Fruit fly (Drosophila melanogaster) whole organism, embryonic: ENCODE results near the gene RpS2.

Experiments
- CG1024 ChIP-seq: fragments of 200-800 bp; sonication (Bioruptor generic); IDR thresholded peaks from 2 replicates; pipeline ENCODE4 v1.3.6; 2022; ENCODE audit warnings: missing biosample characterization, missing genetic modification characterization
- CG10462 ChIP-seq: fragments of 200-800 bp; sonication (Bioruptor generic); optimal IDR thresholded peaks from 2 replicates; lab custom pipeline; 2016; ENCODE audit warnings: missing biosample characterization, missing genetic modification characterization
- CG11093 ChIP-seq: fragments of 200-800 bp; sonication (Bioruptor generic); IDR thresholded peaks from 3 replicates; pipeline ENCODE4 v1.3.6; 2022; ENCODE audit warnings: missing biosample characterization, missing genetic modification characterization
- CG11247 ChIP-seq: fragments of 200-800 bp; sonication (Bioruptor generic); IDR thresholded peaks from 2 replicates; pipeline ENCODE4 v1.3.6; 2022; ENCODE audit warnings: missing biosample characterization, missing genetic modification characterization
- CG13123 ChIP-seq: fragments of 200-800 bp; sonication (Bioruptor generic); optimal IDR thresholded peaks from 2 replicates; lab custom pipeline; 2016; ENCODE audit warnings: missing biosample characterization, missing genetic modification characterization
- CG16815 ChIP-seq: fragments of 200-800 bp; sonication (Bioruptor generic); optimal IDR thresholded peaks from 3 replicates; lab custom pipeline; 2017; ENCODE audit warnings: missing biosample characterization, mild to moderate bottlenecking, missing genetic modification characterization
- CG18599 ChIP-seq: fragments of 200-800 bp; sonication (Bioruptor generic); optimal IDR thresholded peaks from 3 replicates; lab custom pipeline; 2017; ENCODE audit warnings: missing biosample characterization, missing genetic modification characterization, mild to moderate bottlenecking, moderate library complexity, missing genetic modification reagents
- CG4360 ChIP-seq: fragments of 200-800 bp; sonication (Bioruptor generic); IDR thresholded peaks from 2 replicates; pipeline ENCODE4 v1.3.6; 2022; ENCODE audit warnings: missing biosample characterization, missing genetic modification characterization
- CG7745 ChIP-seq: fragments of 200-800 bp; sonication (Bioruptor generic); optimal IDR thresholded peaks from 2 replicates; lab custom pipeline; 2018; ENCODE audit warnings: missing biosample characterization, mild to moderate bottlenecking, missing genetic modification characterization, moderate library complexity
- CG8089 ChIP-seq: fragments of 200-800 bp; sonication (Bioruptor generic); optimal IDR thresholded peaks from 3 replicates; lab custom pipeline; 2016; ENCODE audit warnings: missing biosample characterization, missing genetic modification characterization
- CG9215 ChIP-seq: fragments of 200-800 bp; sonication (Bioruptor generic); IDR thresholded peaks from 2 replicates; pipeline ENCODE4 v1.3.6; 2022; ENCODE audit warnings: missing biosample characterization, missing genetic modification characterization
- CrebB ChIP-seq: fragments of 200-800 bp; sonication (Bioruptor generic); optimal IDR thresholded peaks from 3 replicates; lab custom pipeline; 2018; ENCODE audit warnings: missing biosample characterization, mild to moderate bottlenecking, missing genetic modification characterization
- Dek ChIP-seq: fragments of 200-800 bp; sonication (Bioruptor generic); optimal IDR thresholded peaks from 3 replicates; lab custom pipeline; 2019; ENCODE audit warnings: missing biosample characterization, mild to moderate bottlenecking, missing genetic modification characterization, moderate library complexity
- Dref ChIP-seq: fragments of 200-800 bp; sonication (Bioruptor generic); IDR thresholded peaks from 2 replicates; pipeline ENCODE4 v1.3.6; 2022; ENCODE audit warnings: missing biosample characterization, missing genetic modification characterization
- Drgx ChIP-seq: fragments of 200-800 bp; sonication (Bioruptor generic); IDR thresholded peaks from 2 replicates; pipeline ENCODE4 v1.3.6; 2022; ENCODE audit warnings: missing biosample characterization, missing genetic modification characterization
- Eip74EF ChIP-seq, 2 experiments: fragments of 200-800 bp in 1 of 2; fragments of >200 bp in 1 of 2; sonication (Bioruptor generic) in 1 of 2; optimal IDR thresholded peaks; 2 replicates each; lab custom pipeline; 2017 to 2019; ENCODE audit warnings: missing biosample characterization in 2 of 2, missing genetic modification characterization in 2 of 2, mild to moderate bottlenecking in 1 of 2, moderate library complexity in 1 of 2
- Elba2 ChIP-seq: fragments of 200-800 bp; sonication (Bioruptor generic); optimal IDR thresholded peaks from 3 replicates; lab custom pipeline; 2016; ENCODE audit warnings: missing biosample characterization, missing genetic modification characterization
- GATAe ChIP-seq: fragments of 200-800 bp; sonication (Bioruptor generic); conservative IDR thresholded peaks from 2 replicates; pipeline ENCODE4 v1.3.6; 2022; ENCODE audit warnings: missing biosample characterization, missing genetic modification characterization
- HHEX ChIP-seq: fragments of 200-800 bp; sonication (Bioruptor generic); optimal IDR thresholded peaks from 3 replicates; lab custom pipeline; 2017; ENCODE audit warnings: missing biosample characterization, mild to moderate bottlenecking, missing genetic modification characterization, missing genetic modification reagents
- HLH54F ChIP-seq: fragments of 200-800 bp; sonication (Bioruptor generic); optimal IDR thresholded peaks from 3 replicates; lab custom pipeline; 2016; ENCODE audit warnings: missing biosample characterization, missing genetic modification characterization
- HLHmδ ChIP-seq: fragments of 200-800 bp; sonication (Bioruptor generic); optimal IDR thresholded peaks from 2 replicates; lab custom pipeline; 2018; ENCODE audit warnings: missing biosample characterization, mild to moderate bottlenecking, missing genetic modification characterization, moderate library complexity
- Hr78 ChIP-seq, 2 experiments: fragments of 200-800 bp in 1 of 2; fragments of >200 bp in 1 of 2; sonication (Bioruptor generic) in 1 of 2; optimal IDR thresholded peaks; 2 replicates each; lab custom pipeline; 2017 to 2019; ENCODE audit warnings: missing biosample characterization in 2 of 2, missing genetic modification characterization in 2 of 2, mild to moderate bottlenecking in 1 of 2, moderate library complexity in 1 of 2
- Lhr ChIP-seq: fragments of 200-800 bp; sonication (Bioruptor generic); optimal IDR thresholded peaks from 3 replicates; lab custom pipeline; 2017; ENCODE audit warnings: mild to moderate bottlenecking, missing biosample characterization, missing genetic modification reagents, missing genetic modification characterization
- Nf-YB ChIP-seq: fragments of 200-800 bp; sonication (Bioruptor generic); optimal IDR thresholded peaks from 3 replicates; lab custom pipeline; 2019; ENCODE audit warnings: missing biosample characterization, mild to moderate bottlenecking, missing genetic modification characterization, moderate library complexity
- Pdp1 ChIP-seq, 2 experiments: fragments of 200-800 bp; sonication (Bioruptor generic); optimal IDR thresholded peaks; 3 replicates each; lab custom pipeline; 2016; ENCODE audit warnings: missing biosample characterization in 2 of 2, missing genetic modification characterization in 2 of 2, mild to moderate bottlenecking in 1 of 2, moderate library complexity in 1 of 2
- Rx ChIP-seq: fragments of 200-800 bp; sonication (Bioruptor generic); IDR thresholded peaks from 2 replicates; pipeline ENCODE4 v1.3.6; 2022; ENCODE audit warnings: missing biosample characterization, missing genetic modification characterization
- bigmax ChIP-seq: fragments of 200-800 bp; sonication (Bioruptor generic); optimal IDR thresholded peaks from 2 replicates; lab custom pipeline; 2018; ENCODE audit warnings: missing biosample characterization, mild to moderate bottlenecking, missing genetic modification characterization
- bsh ChIP-seq, 2 experiments: fragments of 200-800 bp; sonication (Bioruptor generic); optimal IDR thresholded peaks; 2 replicates each; lab custom pipeline; 2017 to 2018; ENCODE audit warnings: mild to moderate bottlenecking in 2 of 2, missing biosample characterization in 2 of 2, missing genetic modification characterization in 2 of 2, moderate library complexity in 1 of 2
- caup ChIP-seq: fragments of 200-800 bp; sonication (Bioruptor generic); optimal IDR thresholded peaks from 3 replicates; lab custom pipeline; 2017; ENCODE audit warnings: missing biosample characterization, mild to moderate bottlenecking, missing genetic modification characterization, moderate library complexity; ENCODE audit not compliant: severe bottlenecking
- ci ChIP-seq: fragments of 200-800 bp; sonication (Bioruptor generic); IDR thresholded peaks from 3 replicates; pipeline ENCODE4 v1.3.6; 2022; ENCODE audit warnings: missing biosample characterization, missing genetic modification characterization
- cwo ChIP-seq: fragments of 200-800 bp; sonication (Bioruptor generic); optimal IDR thresholded peaks from 3 replicates; lab custom pipeline; 2017; ENCODE audit warnings: missing biosample characterization, missing genetic modification characterization, mild to moderate bottlenecking, moderate library complexity, missing genetic modification reagents
- ftz-f1 ChIP-seq: fragments of 200-800 bp; sonication (Bioruptor generic); optimal IDR thresholded peaks from 2 replicates; lab custom pipeline; 2016; ENCODE audit warnings: missing biosample characterization, missing genetic modification characterization
- hkb ChIP-seq, 2 experiments: fragments of 200-800 bp in 1 of 2; fragments of >200 bp in 1 of 2; sonication (Bioruptor generic) in 1 of 2; IDR thresholded peaks in 1 of 2; optimal IDR thresholded peaks in 1 of 2; 2 replicates each; pipeline versions ENCODE4 v1.3.6 to Lab custom; 2017 to 2022; ENCODE audit warnings: missing biosample characterization in 1 of 2, missing genetic modification characterization in 1 of 2
- ind ChIP-seq: fragments of 200-800 bp; sonication (Bioruptor generic); optimal IDR thresholded peaks from 3 replicates; lab custom pipeline; 2016; ENCODE audit warnings: missing biosample characterization, missing genetic modification characterization
- jigr1 ChIP-seq: fragments of 200-800 bp; sonication (Bioruptor generic); IDR thresholded peaks from 3 replicates; pipeline ENCODE4 v1.3.6; 2022; ENCODE audit warnings: missing biosample characterization, missing genetic modification characterization
- klu ChIP-seq: fragments of 200-800 bp; sonication (Bioruptor generic); IDR thresholded peaks from 2 replicates; pipeline ENCODE4 v1.3.6; 2022; ENCODE audit warnings: missing biosample characterization, missing genetic modification characterization
- lbe ChIP-seq: fragments of 200-800 bp; sonication (Bioruptor generic); optimal IDR thresholded peaks from 2 replicates; lab custom pipeline; 2016; ENCODE audit warnings: missing biosample characterization, mild to moderate bottlenecking, missing genetic modification characterization
- nerfin-2 ChIP-seq: fragments of 200-800 bp; sonication (Bioruptor generic); IDR thresholded peaks from 2 replicates; pipeline ENCODE4 v1.3.6; 2022; ENCODE audit warnings: missing biosample characterization, missing genetic modification characterization; ENCODE audit not compliant: partially characterized antibody
- oc ChIP-seq: fragments of 200-800 bp; sonication (Bioruptor generic); optimal IDR thresholded peaks from 2 replicates; lab custom pipeline; 2018; ENCODE audit warnings: missing biosample characterization, mild to moderate bottlenecking, missing genetic modification characterization, moderate library complexity
- p53 ChIP-seq: fragments of 200-800 bp; sonication (Bioruptor generic); optimal IDR thresholded peaks from 2 replicates; lab custom pipeline; 2016; ENCODE audit warnings: missing biosample characterization, missing genetic modification characterization
- pb ChIP-seq: fragments of 200-800 bp; sonication (Bioruptor generic); optimal IDR thresholded peaks from 3 replicates; lab custom pipeline; 2016; ENCODE audit warnings: missing biosample characterization, missing genetic modification characterization
- peb ChIP-seq: fragments of 200-800 bp; sonication (Bioruptor generic); IDR thresholded peaks from 2 replicates; pipeline ENCODE4 v1.3.6; 2022; ENCODE audit warnings: missing biosample characterization, missing genetic modification characterization
- phol ChIP-seq: fragments of 200-800 bp; sonication (Bioruptor generic); optimal IDR thresholded peaks from 3 replicates; lab custom pipeline; 2018; ENCODE audit warnings: missing biosample characterization, mild to moderate bottlenecking, missing genetic modification characterization, moderate library complexity
- pzg ChIP-seq: fragments of 200-800 bp; sonication (Bioruptor generic); optimal IDR thresholded peaks from 3 replicates; lab custom pipeline; 2018; ENCODE audit warnings: missing biosample characterization, mild to moderate bottlenecking, missing genetic modification characterization, moderate library complexity
- run ChIP-seq: fragments of 200-800 bp; sonication (Bioruptor generic); optimal IDR thresholded peaks from 3 replicates; lab custom pipeline; 2018; ENCODE audit warnings: missing biosample characterization, mild to moderate bottlenecking, missing genetic modification characterization
- sna ChIP-seq: fragments of 200-800 bp; sonication (Bioruptor generic); IDR thresholded peaks from 2 replicates; pipeline ENCODE4 v1.3.6; 2022; ENCODE audit warnings: missing biosample characterization, missing genetic modification characterization; ENCODE audit not compliant: partially characterized antibody
- tna ChIP-seq: fragments of 200-800 bp; sonication (Bioruptor generic); IDR thresholded peaks from 2 replicates; pipeline ENCODE4 v1.3.6; 2022; ENCODE audit warnings: missing biosample characterization, missing genetic modification characterization; ENCODE audit not compliant: partially characterized antibody
- twi ChIP-seq: fragments of 200-800 bp; optimal IDR thresholded peaks from 2 replicates; lab custom pipeline; 2019; ENCODE audit warnings: missing biosample characterization, mild to moderate bottlenecking, missing genetic modification characterization, moderate library complexity
- vvl ChIP-seq: fragments of 200-800 bp; sonication (Bioruptor generic); IDR thresholded peaks from 2 replicates; pipeline ENCODE4 v1.3.6; 2022; ENCODE audit warnings: missing biosample characterization, missing genetic modification characterization
- z ChIP-seq: fragments of 200-800 bp; sonication (Bioruptor generic); IDR thresholded peaks from 3 replicates; pipeline ENCODE4 v1.3.6; 2022; ENCODE audit warnings: missing biosample characterization, missing genetic modification characterization

Gene RpS2

dm6 chr2L:9911783-9912182, 14.4 kb upstream of the RpS2 start (continued):
- peak; percentile 49 for TF ChIP-seq phol (tag; lab: Kevin White, UChicago)
- no peak for TF ChIP-seq sna (GFP tag; lab: Robert Waterston, UW)
- TF ChIP-seq CG9215 (GFP tag; lab: Robert Waterston, UW), result no peak; the same call in 1 of the 2 replicates
- TF ChIP-seq bigmax (GFP tag; lab: Kevin White, UChicago), result no peak
- no peak for TF ChIP-seq bsh (GFP tag; optimal IDR thresholded peaks at IDR 0.05; lab: Kevin White, UChicago)
- no peak for TF ChIP-seq Rx (GFP tag; lab: Robert Waterston, UW)
- no peak for TF ChIP-seq Pdp1 (GFP tag; optimal IDR thresholded peaks at IDR 0.05; lab: Kevin White, UChicago)
- TF ChIP-seq ind (GFP tag; lab: Kevin White, UChicago), result no peak
- TF ChIP-seq Nf-YB (GFP tag; lab: Kevin White, UChicago), result no peak
- no peak for TF ChIP-seq hkb (optimal IDR thresholded peaks at IDR 0.05; lab: Kevin White, UChicago)
- peak; percentile 69 for TF ChIP-seq hkb (GFP tag; IDR thresholded peaks at IDR 0.05; lab: Robert Waterston, UW)
- no peak for TF ChIP-seq cwo (GFP tag; lab: Kevin White, UChicago)
- no peak for TF ChIP-seq Dref (GFP tag; lab: Robert Waterston, UW)
- TF ChIP-seq nerfin-2 (GFP tag; lab: Robert Waterston, UW), result no peak
- TF ChIP-seq CG18599 (GFP tag; lab: Kevin White, UChicago), result no peak
- TF ChIP-seq Drgx (GFP tag; lab: Robert Waterston, UW), result peak; percentile 60; the same call in 1 of the 2 replicates
- TF ChIP-seq CG10462 (GFP tag; lab: Kevin White, UChicago), result no peak
- TF ChIP-seq vvl (GFP tag; lab: Robert Waterston, UW), result 0 out of 2 replicates have a peak, but pooled peaks have one; percentile 40
- TF ChIP-seq z, result no peak
- TF ChIP-seq HLHmδ, result no peak
- TF ChIP-seq Hr78 (GFP tag; optimal IDR thresholded peaks at IDR 0.05; lab: Kevin White, UChicago), result no peak
- TF ChIP-seq CG1024, result no peak
- TF ChIP-seq ftz-f1 (GFP tag; lab: Kevin White, UChicago), result no peak
- peak; percentile 73; the same call in 2 of the 3 replicates for TF ChIP-seq ci
- TF ChIP-seq pzg, result no peak
- no peak for TF ChIP-seq run
- TF ChIP-seq p53, result no peak
- TF ChIP-seq lbe, result no peak
- TF ChIP-seq Lhr (GFP tag; lab: Kevin White, UChicago), result no peak
- TF ChIP-seq oc, result no peak
- no peak for TF ChIP-seq HHEX (GFP tag; lab: Kevin White, UChicago)
- TF ChIP-seq CG11247 (GFP tag; lab: Robert Waterston, UW), result no peak
- no peak for TF ChIP-seq caup (GFP tag; lab: Kevin White, UChicago)
- no peak for TF ChIP-seq HLH54F
- no peak for TF ChIP-seq jigr1 (GFP tag; lab: Robert Waterston, UW)
- TF ChIP-seq CG4360 (GFP tag; lab: Robert Waterston, UW), result no peak
- TF ChIP-seq CG11093 (GFP tag; lab: Robert Waterston, UW), result no peak
- no peak for TF ChIP-seq Eip74EF (GFP tag; optimal IDR thresholded peaks at IDR 0.05; lab: Kevin White, UChicago)
- no peak for TF ChIP-seq pb (GFP tag; lab: Kevin White, UChicago)
- no peak for TF ChIP-seq Elba2 (GFP tag; lab: Kevin White, UChicago)
- no peak for TF ChIP-seq CG16815
- no peak for TF ChIP-seq tna (GFP tag; lab: Robert Waterston, UW)
- TF ChIP-seq CG8089 (GFP tag; lab: Kevin White, UChicago), result no peak
- TF ChIP-seq klu (GFP tag; lab: Robert Waterston, UW), result no peak
- no peak for TF ChIP-seq GATAe (GFP tag; lab: Robert Waterston, UW)
- no peak for TF ChIP-seq twi (tag; lab: Kevin White, UChicago)
- no peak for TF ChIP-seq CG7745
- TF ChIP-seq CrebB (tag; lab: Kevin White, UChicago), result no peak
- TF ChIP-seq peb (GFP tag; lab: Robert Waterston, UW), result no peak
- TF ChIP-seq Dek (tag; lab: Kevin White, UChicago), result no peak
- no peak for TF ChIP-seq CG13123 (GFP tag; lab: Kevin White, UChicago)
